Worm (Caenorhabditis elegans) whole organism, L2 larva: Measurements from ENCODE around the gene nfu-1.

Source experiments
- R02D3.7 ChIP-seq: fragments of 150-350 bp; optimal IDR thresholded peaks from 2 replicates; lab custom pipeline; 2014; ENCODE audit warnings: missing biosample characterization, missing genetic modification characterization
- ZK546.5 ChIP-seq: sonication (generic microtip); optimal IDR thresholded peaks from 2 replicates; lab custom pipeline; 2017; ENCODE audit warnings: missing biosample characterization, missing genetic modification characterization
- alr-1 ChIP-seq: fragments of 150-350 bp; optimal IDR thresholded peaks from 2 replicates; lab custom pipeline; 2014; ENCODE audit warnings: missing biosample characterization, missing genetic modification characterization
- ama-1 ChIP-seq: fragments of 150-350 bp; optimal IDR thresholded peaks from 2 replicates; lab custom pipeline; 2018; ENCODE audit warnings: inconsistent platforms
- ceh-82 ChIP-seq: fragments of 150-350 bp; optimal IDR thresholded peaks from 2 replicates; lab custom pipeline; 2014; ENCODE audit warnings: missing biosample characterization, missing genetic modification characterization
- dmd-4 ChIP-seq: sonication (generic microtip); optimal IDR thresholded peaks from 2 replicates; lab custom pipeline; 2017; ENCODE audit warnings: missing biosample characterization, missing genetic modification characterization
- elt-1 ChIP-seq: fragments of 150-350 bp; optimal IDR thresholded peaks from 2 replicates; lab custom pipeline; 2014; ENCODE audit warnings: missing biosample characterization, missing genetic modification characterization
- lin-13 ChIP-seq: fragments of 150-350 bp; optimal IDR thresholded peaks from 2 replicates; lab custom pipeline; 2014; ENCODE audit warnings: missing biosample characterization, missing genetic modification reagents, missing genetic modification characterization
- lin-39 ChIP-seq: fragments of 150-350 bp; optimal IDR thresholded peaks from 2 replicates; lab custom pipeline; 2014; ENCODE audit warnings: missing biosample characterization, missing genetic modification reagents, missing genetic modification characterization
- nhr-237 ChIP-seq: fragments of 150-350 bp; optimal IDR thresholded peaks from 2 replicates; lab custom pipeline; 2014; ENCODE audit warnings: missing biosample characterization, missing genetic modification characterization
- nhr-6 ChIP-seq: fragments of 150-350 bp; optimal IDR thresholded peaks from 2 replicates; lab custom pipeline; 2014; ENCODE audit warnings: missing biosample characterization, missing genetic modification characterization
- nhr-77 ChIP-seq: fragments of 150-350 bp; optimal IDR thresholded peaks from 2 replicates; lab custom pipeline; 2014; ENCODE audit warnings: missing biosample characterization, missing genetic modification characterization

DNA sequence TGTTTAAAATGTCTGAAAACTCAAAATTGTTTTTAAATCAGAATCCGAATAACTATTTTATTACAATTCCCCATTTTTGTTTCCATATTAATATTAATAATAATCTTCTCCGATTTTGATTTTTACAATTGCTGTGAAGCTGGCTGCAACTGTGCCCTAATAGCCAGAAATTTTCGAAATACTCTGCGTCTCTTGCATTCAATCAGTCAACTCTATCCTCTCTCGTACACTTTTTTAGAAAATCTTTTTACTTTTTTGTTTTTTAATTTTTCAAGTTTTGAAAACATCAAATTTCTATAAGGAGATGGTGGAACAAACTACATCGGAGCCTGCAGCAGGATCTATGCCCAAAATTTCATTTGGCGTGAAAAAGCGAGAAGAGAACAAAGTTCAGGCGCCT is 29.4 kb upstream of the nfu-1 start, which contains the start of gene gkow-1:
- TF ChIP-seq lin-13: no peak
- no peak for TF ChIP-seq R02D3.7 (tag; lab: Kevin White, UChicago)
- TF ChIP-seq ama-1 (lab: Kevin White, UChicago): no peak
- TF ChIP-seq nhr-237: no peak
- no peak for TF ChIP-seq elt-1
- TF ChIP-seq ceh-82 (tag; lab: Kevin White, UChicago): no peak
- no peak for TF ChIP-seq dmd-4 (tag; lab: Kevin White, UChicago)
- no peak for TF ChIP-seq alr-1 (tag; lab: Kevin White, UChicago)
- no peak for TF ChIP-seq lin-39 (tag; lab: Kevin White, UChicago)
- no peak for TF ChIP-seq nhr-6 (tag; lab: Kevin White, UChicago)
- no peak for TF ChIP-seq ZK546.5 (tag; lab: Kevin White, UChicago)
- no peak for TF ChIP-seq nhr-77
